Worm (Caenorhabditis elegans): ENCODE data around the gene B0228.9.
A peak's percentile ranks its signal among the peaks of the same experiment; 100 is the strongest.

The B0228.9 gene

DNA sequence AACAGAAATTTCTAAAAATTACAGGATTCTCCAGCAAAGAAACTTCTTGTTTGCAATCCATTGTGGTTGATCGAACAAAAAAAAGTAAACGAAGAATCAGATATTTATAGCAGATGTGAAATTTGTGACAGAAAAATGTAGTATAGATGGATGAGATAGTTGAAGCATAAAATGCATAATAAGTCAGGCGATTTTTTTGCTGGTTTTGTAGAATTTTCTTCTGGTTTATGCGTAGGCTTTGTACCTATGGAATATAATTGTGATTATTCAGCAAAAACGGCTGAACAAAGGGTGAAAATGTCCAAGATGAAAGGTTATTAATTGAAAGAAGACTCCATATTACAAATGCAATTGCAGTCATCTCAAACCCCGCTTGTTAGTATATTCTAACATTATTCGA, 2.0 kb upstream of the B0228.9 start, which contains the start of gene srh-39:
Gene srh-39 (minus strand): TSS at position 101 of the 400 bp plus-strand sequence.
- no peak for TF ChIP-seq fkh-10 (GFP tag; optimal IDR thresholded peaks at IDR 0.05)
- no peak for TF ChIP-seq egl-5 (tag; optimal IDR thresholded peaks at IDR 0.05)
- TF ChIP-seq ztf-4 (tag; optimal IDR thresholded peaks at IDR 0.05), result no peak
- TF ChIP-seq nhr-77 (tag; optimal IDR thresholded peaks at IDR 0.05), result no peak

DNA sequence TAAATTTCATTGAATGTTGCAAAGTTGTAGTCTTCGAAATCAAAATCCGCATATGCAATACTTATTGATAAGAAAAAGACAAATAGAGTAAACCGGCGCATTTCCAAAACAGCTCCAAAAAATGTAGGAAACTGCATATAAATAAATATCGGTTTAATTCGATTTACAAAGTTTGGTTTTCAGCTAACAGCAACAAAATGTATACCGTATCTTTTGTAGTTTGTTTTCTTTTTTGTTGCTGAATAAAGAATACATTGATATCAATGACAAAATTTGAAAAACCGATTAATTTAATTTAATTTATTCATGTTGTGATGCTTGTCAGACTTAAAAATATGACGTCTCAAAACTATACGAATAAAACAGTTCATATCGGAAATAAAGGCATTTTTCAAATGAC, 2.0 kb downstream of the B0228.9 start, which contains the start of gene B0228.8:
Gene B0228.8 (minus strand): TSS at position 101 of the 400 bp plus-strand sequence.
- no peak for TF ChIP-seq skn-1 (tag; optimal IDR thresholded peaks at IDR 0.05)
- no peak for TF ChIP-seq nhr-43 (tag; optimal IDR thresholded peaks at IDR 0.05; ENCODE audit: poor library complexity, severe bottlenecking)
- no peak for TF ChIP-seq ceh-82 (tag; optimal IDR thresholded peaks at IDR 0.05)
- TF ChIP-seq tbx-2 (tag; optimal IDR thresholded peaks at IDR 0.05), result no peak
- TF ChIP-seq zag-1 (tag; optimal IDR thresholded peaks at IDR 0.05), result no peak
- no peak for TF ChIP-seq nhr-23 (tag; optimal IDR thresholded peaks at IDR 0.05)
- TF ChIP-seq daf-12 (tag; optimal IDR thresholded peaks at IDR 0.05), result no peak
- no peak for TF ChIP-seq ama-1 (optimal IDR thresholded peaks at IDR 0.05)
- no peak for TF ChIP-seq pha-4 (tag; optimal IDR thresholded peaks at IDR 0.05)

DNA sequence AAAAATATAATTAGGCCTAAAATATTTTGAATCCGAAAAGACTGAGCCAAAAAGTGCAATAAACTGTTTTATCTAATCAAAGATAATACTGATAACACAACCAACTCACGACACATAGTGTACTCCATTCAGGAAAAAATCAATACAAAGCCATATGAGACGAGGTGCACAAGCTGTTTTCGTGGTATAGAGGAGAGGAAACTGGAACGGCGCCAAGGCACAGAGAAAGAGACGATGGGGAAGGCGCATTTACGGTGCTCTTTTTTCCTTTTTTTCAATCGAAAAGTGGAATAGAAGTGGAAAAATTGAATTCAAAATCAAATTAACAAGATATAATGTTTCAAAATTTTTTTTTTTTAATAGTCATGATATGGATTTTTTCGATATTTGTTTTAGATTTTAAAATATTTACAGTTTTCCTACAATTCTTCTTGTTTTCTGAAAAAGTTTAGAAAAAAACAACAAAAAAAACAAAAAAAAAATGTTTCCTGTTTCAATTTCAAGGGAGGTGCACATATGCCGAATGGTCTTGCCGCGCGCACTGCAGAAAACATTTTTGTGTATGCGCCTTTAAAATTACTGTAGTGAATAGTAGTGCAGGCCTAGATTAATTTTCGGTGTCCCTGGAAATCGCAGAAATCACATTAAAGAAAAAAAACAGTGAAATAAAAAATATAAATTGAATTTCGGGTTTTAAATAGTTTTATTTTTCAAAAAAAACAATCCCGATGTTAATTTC, 4.9 kb downstream of the B0228.9 start, which contains the start of gene B0228.7:
Gene B0228.7 (minus strand): TSS at position 627 of the 739 bp plus-strand sequence.
- no peak for TF ChIP-seq unc-62 (GFP tag; optimal IDR thresholded peaks at IDR 0.05)
- TF ChIP-seq ceh-28 (tag; optimal IDR thresholded peaks at IDR 0.05), result peak; percentile 24
- peak; percentile 30 for TF ChIP-seq ama-1 (optimal IDR thresholded peaks at IDR 0.05)
- TF ChIP-seq fos-1 (tag; optimal IDR thresholded peaks at IDR 0.05), result no peak
- TF ChIP-seq pha-4 (tag; optimal IDR thresholded peaks at IDR 0.05), result peak; percentile 64
- no peak for TF ChIP-seq elt-3 (tag; optimal IDR thresholded peaks at IDR 0.05)
- TF ChIP-seq R02D3.7 (tag; optimal IDR thresholded peaks at IDR 0.05), result no peak
- TF ChIP-seq ztf-11 (tag; optimal IDR thresholded peaks at IDR 0.05), result no peak
- TF ChIP-seq nhr-77 (tag; optimal IDR thresholded peaks at IDR 0.05), result no peak
- TF ChIP-seq mml-1 (tag; optimal IDR thresholded peaks at IDR 0.05), result no peak
- TF ChIP-seq lsy-12 (tag; optimal IDR thresholded peaks at IDR 0.05), result no peak
- no peak for TF ChIP-seq nhr-23 (tag; optimal IDR thresholded peaks at IDR 0.05)
- TF ChIP-seq lin-39 (tag; optimal IDR thresholded peaks at IDR 0.05), result peak; percentile 7
- no peak for TF ChIP-seq ZK546.5 (tag; optimal IDR thresholded peaks at IDR 0.05)
- no peak for TF ChIP-seq jun-1 (tag; optimal IDR thresholded peaks at IDR 0.05)
- peak; percentile 49 for TF ChIP-seq nfya-1 (tag; optimal IDR thresholded peaks at IDR 0.05; ENCODE audit: insufficient read depth)
- no peak for TF ChIP-seq nhr-237 (tag; optimal IDR thresholded peaks at IDR 0.05)
- TF ChIP-seq skn-1 (tag; optimal IDR thresholded peaks at IDR 0.05), result no peak
- TF ChIP-seq hmg-11 (tag; optimal IDR thresholded peaks at IDR 0.05), result peak; percentile 10
- no peak for TF ChIP-seq ceh-9 (tag; optimal IDR thresholded peaks at IDR 0.05)
- TF ChIP-seq nhr-28 (tag; optimal IDR thresholded peaks at IDR 0.05), result no peak
- no peak for TF ChIP-seq nhr-25 (tag; optimal IDR thresholded peaks at IDR 0.05)
- no peak for TF ChIP-seq ztf-4 (tag; optimal IDR thresholded peaks at IDR 0.05)
- TF ChIP-seq fkh-2 (tag; optimal IDR thresholded peaks at IDR 0.05), result no peak
- no peak for TF ChIP-seq sea-2 (GFP tag; optimal IDR thresholded peaks at IDR 0.05)
- TF ChIP-seq elt-2 (tag; optimal IDR thresholded peaks at IDR 0.05), result peak; percentile 78
- no peak for TF ChIP-seq ceh-82 (tag; optimal IDR thresholded peaks at IDR 0.05)
- no peak for TF ChIP-seq nhr-43 (tag; optimal IDR thresholded peaks at IDR 0.05; ENCODE audit: poor library complexity, severe bottlenecking)
- TF ChIP-seq pqm-1 (tag; optimal IDR thresholded peaks at IDR 0.05), result peak; percentile 38
- TF ChIP-seq ceh-16 (tag; optimal IDR thresholded peaks at IDR 0.05), result no peak
- TF ChIP-seq lin-15B (tag; optimal IDR thresholded peaks at IDR 0.05), result peak; percentile 22

DNA sequence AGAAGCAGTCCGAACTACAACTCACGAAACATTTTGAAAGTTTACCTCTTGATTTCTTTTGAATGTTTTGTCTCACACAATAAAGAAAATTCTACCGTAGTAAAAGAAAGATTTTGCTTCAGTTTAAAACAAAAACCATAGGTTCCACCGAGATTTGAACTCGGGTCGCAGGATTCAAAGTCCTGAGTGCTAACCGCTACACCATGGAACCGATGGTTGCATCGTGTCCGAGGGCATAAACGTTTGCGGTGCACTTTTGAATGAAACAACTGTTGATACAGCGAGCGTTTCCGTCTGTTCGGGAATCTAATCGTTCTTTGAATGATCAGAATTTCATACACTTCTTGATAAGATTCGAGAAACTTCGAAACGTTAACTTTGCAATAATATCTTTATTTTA, 6.7 kb downstream of the B0228.9 start:
- TF ChIP-seq ZK546.5 (tag; optimal IDR thresholded peaks at IDR 0.05) (no peak), lsy-12 (tag; optimal IDR thresholded peaks at IDR 0.05) (peak; percentile 40), elt-3 (tag; optimal IDR thresholded peaks at IDR 0.05) (peak in 1 of 3 experiments; percentile 5), skn-1 (tag; optimal IDR thresholded peaks at IDR 0.05) (peak; percentile 26), ama-1 (optimal IDR thresholded peaks at IDR 0.05) (peak; percentile 89), daf-12 (tag; optimal IDR thresholded peaks at IDR 0.05) (no peak), lin-15B (tag; optimal IDR thresholded peaks at IDR 0.05) (peak; percentile 11), nhr-77 (tag; optimal IDR thresholded peaks at IDR 0.05) (no peak), pha-4 (tag; optimal IDR thresholded peaks at IDR 0.05) (no peak), hmg-11 (tag; optimal IDR thresholded peaks at IDR 0.05) (no peak), nhr-25 (tag; optimal IDR thresholded peaks at IDR 0.05) (peak; percentile 34), jun-1 (tag; optimal IDR thresholded peaks at IDR 0.05) (peak; percentile 65), elt-2 (tag; optimal IDR thresholded peaks at IDR 0.05) (peak; percentile 77), pqm-1 (tag; optimal IDR thresholded peaks at IDR 0.05) (peak; percentile 59), lin-39 (tag; optimal IDR thresholded peaks at IDR 0.05) (no peak), nhr-237 (tag; optimal IDR thresholded peaks at IDR 0.05) (no peak), nhr-67 (tag; optimal IDR thresholded peaks at IDR 0.05) (no peak), nhr-43 (tag; optimal IDR thresholded peaks at IDR 0.05; ENCODE audit: poor library complexity, severe bottlenecking) (peak; percentile 57), R02D3.7 (tag; optimal IDR thresholded peaks at IDR 0.05) (peak; percentile 13), nfya-1 (tag; optimal IDR thresholded peaks at IDR 0.05; ENCODE audit: insufficient read depth) (peak; percentile 57)

Data from whole organism, L3 larva.